Worm (Caenorhabditis elegans): ENCODE measurements around the gene Y37E11AL.3.

DNA sequence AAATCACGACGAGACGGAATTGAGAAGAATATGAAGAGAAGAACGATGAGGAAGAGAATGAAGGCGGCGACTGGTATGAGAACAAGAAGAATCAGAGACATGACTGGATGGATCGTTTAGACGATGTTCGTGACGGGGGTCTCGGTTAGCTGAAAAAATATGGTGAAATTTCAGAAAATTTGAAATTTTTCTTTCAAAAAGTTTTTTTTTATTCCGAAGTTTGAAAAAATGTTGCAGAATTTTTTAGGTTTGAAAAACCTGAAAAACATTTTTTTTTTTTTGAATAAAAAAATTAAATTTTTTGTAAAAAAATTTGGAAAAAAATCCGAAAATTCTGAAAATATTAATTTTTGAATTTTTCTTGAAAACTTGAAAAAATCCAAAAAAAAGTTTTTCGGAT, 24.3 kb downstream of the Y37E11AL.3 start, which contains the start of gene Y37E11AM.3:
- TF ChIP-seq tra-4 (tag; optimal IDR thresholded peaks at IDR 0.05): no peak
- no peak for TF ChIP-seq ets-7 (tag; optimal IDR thresholded peaks at IDR 0.05)
- no peak for TF ChIP-seq ceh-13 (GFP tag; optimal IDR thresholded peaks at IDR 0.05)
- no peak for TF ChIP-seq pes-1 (GFP tag; IDR thresholded peaks at IDR 0.05)
- no peak for TF ChIP-seq ama-1 (optimal IDR thresholded peaks at IDR 0.05)
- TF ChIP-seq flt-1 (GFP tag; IDR thresholded peaks at IDR 0.05): no peak
- TF ChIP-seq hmg-4 (GFP tag; optimal IDR thresholded peaks at IDR 0.05): no peak
